Worm (Caenorhabditis elegans) whole organism, mixed stage, embryonic: ENCODE results near the gene F47E1.1.

Source experiments
- blmp-1 ChIP-seq: fragments of 150-350 bp; optimal IDR thresholded peaks from 2 replicates; lab custom pipeline; 2014; ENCODE audit warnings: missing biosample characterization, missing genetic modification characterization
- ces-1 ChIP-seq: fragments of 150-350 bp; optimal IDR thresholded peaks from 2 replicates; lab custom pipeline; 2014; ENCODE audit warnings: missing biosample characterization, missing genetic modification reagents, missing genetic modification characterization
- drap-1 ChIP-seq: fragments of 200-800 bp; sonication (Bioruptor generic); optimal IDR thresholded peaks from 3 replicates; lab custom pipeline; 2018; ENCODE audit warnings: mild to moderate bottlenecking, missing genetic modification characterization, missing compliant biosample characterization
- elt-3 ChIP-seq: fragments of 150-350 bp; optimal IDR thresholded peaks from 2 replicates; lab custom pipeline; 2014; ENCODE audit warnings: missing biosample characterization, missing genetic modification characterization
- lsy-2 ChIP-seq: fragments of 150-350 bp; optimal IDR thresholded peaks from 2 replicates; lab custom pipeline; 2014; ENCODE audit warnings: missing biosample characterization, missing genetic modification characterization
- mab-5 ChIP-seq: fragments of 150-350 bp; optimal IDR thresholded peaks from 2 replicates; lab custom pipeline; 2014; ENCODE audit warnings: missing biosample characterization, missing genetic modification characterization
- nhr-76 ChIP-seq: sonication (generic microtip); optimal IDR thresholded peaks from 2 replicates; lab custom pipeline; 2017; ENCODE audit warnings: missing biosample characterization, missing genetic modification characterization
- pha-4 ChIP-seq: fragments of 150-350 bp; optimal IDR thresholded peaks from 2 replicates; lab custom pipeline; 2018; ENCODE audit warnings: missing biosample characterization, missing genetic modification reagents, missing genetic modification characterization
- snpc-4 ChIP-seq: fragments of 150-350 bp; optimal IDR thresholded peaks from 2 replicates; lab custom pipeline; 2014; ENCODE audit warnings: missing biosample characterization, missing genetic modification characterization
- tbx-8 ChIP-seq: fragments of 200-800 bp; sonication (Bioruptor generic); optimal IDR thresholded peaks from 2 replicates; lab custom pipeline; 2018; ENCODE audit warnings: mild to moderate bottlenecking, missing genetic modification characterization, moderate library complexity, missing compliant biosample characterization
- unc-39 ChIP-seq: fragments of 150-350 bp; optimal IDR thresholded peaks from 2 replicates; lab custom pipeline; 2014; ENCODE audit warnings: missing biosample characterization, missing genetic modification characterization

ce11 chrX:9078149-9078548 is 1.2 kb downstream of the F47E1.1 start:
- TF ChIP-seq tbx-8 (no peak), elt-3 (tag; lab: Kevin White, UChicago) (no peak), ces-1 (GFP tag; lab: Kevin White, UChicago) (no peak), mab-5 (tag; lab: Kevin White, UChicago) (no peak), lsy-2 (tag; lab: Kevin White, UChicago) (no peak), drap-1 (peak; percentile 70), blmp-1 (tag; lab: Kevin White, UChicago) (no peak), snpc-4 (tag; lab: Kevin White, UChicago) (no peak), pha-4 (no peak), nhr-76 (tag; lab: Kevin White, UChicago) (no peak), unc-39 (no peak)
